Fruit fly (Drosophila melanogaster) S2 (cell line): ENCODE results near the gene CG1582.

Source experiments
- CG8478 ChIP-seq: fragments of >200 bp; optimal IDR thresholded peaks from 2 replicates; lab custom pipeline; 2018
- CTCF ChIP-seq, 2 experiments: fragments of >200 bp; optimal IDR thresholded peaks; 2 replicates each; lab custom pipeline; 2018

- peak in 1 of 2 experiments; percentile 23 for TF ChIP-seq CTCF (optimal IDR thresholded peaks at IDR 0.05; lab: Kevin White, UChicago)
- TF ChIP-seq CG8478 (lab: Kevin White, UChicago) = no peak
Observed at dm6 chrX:10857376-10857775, 41.7 kb downstream of the CG1582 start, which contains the start of the genes sofe and CG2186.
